Worm (Caenorhabditis elegans): ENCODE data around the gene mmab-1.
A peak's percentile ranks its signal among the peaks of the same experiment; 100 is the strongest.

mmab-1 gene

ce11 chrIII:4912317-4912716, 9.6 kb downstream of the mmab-1 start, which contains the start of the genes F26F4.9 and cee-1 (continued):
- TF ChIP-seq ztf-22 (GFP tag; optimal IDR thresholded peaks at IDR 0.05) (no peak), let-526 (GFP tag; IDR thresholded peaks at IDR 0.05) (no peak), D2030.7 (GFP tag; IDR thresholded peaks at IDR 0.05) (peak; percentile 26; the same call in 1 of the 2 replicates), aptf-3 (GFP tag; IDR thresholded peaks at IDR 0.05) (no peak), him-1 (tag; optimal IDR thresholded peaks at IDR 0.05) (peak; percentile 44), atf-7 (tag; optimal IDR thresholded peaks at IDR 0.05) (no peak), aptf-2 (GFP tag; conservative IDR thresholded peaks at IDR 0.05) (no peak), let-607 (tag; optimal IDR thresholded peaks at IDR 0.05) (peak in 1 of 2 experiments; percentile 60), hsf-1 (GFP tag; IDR thresholded peaks at IDR 0.05) (no peak), sdz-38 (tag; optimal IDR thresholded peaks at IDR 0.05) (no peak), ama-1 (optimal IDR thresholded peaks at IDR 0.05) (no peak), ama-1 (GFP tag; optimal IDR thresholded peaks at IDR 0.05) (no peak), dpl-1 (GFP tag; optimal IDR thresholded peaks at IDR 0.05) (no peak), tbx-9 (tag; optimal IDR thresholded peaks at IDR 0.05; ENCODE audit: borderline replicate concordance) (no peak), T26A5.8 (tag; optimal IDR thresholded peaks at IDR 0.05) (no peak), ztf-18 (tag; optimal IDR thresholded peaks at IDR 0.05) (peak; percentile 8), hrde-1 (tag; optimal IDR thresholded peaks at IDR 0.05; ENCODE audit: borderline replicate concordance) (no peak), hlh-12 (tag; optimal IDR thresholded peaks at IDR 0.05) (no peak), ceh-40 (GFP tag; IDR thresholded peaks at IDR 0.05) (0 out of 2 replicates have a peak, but pooled peaks have one; percentile 10), cebp-1 (GFP tag; IDR thresholded peaks at IDR 0.05) (no peak), cebp-1 (tag; optimal IDR thresholded peaks at IDR 0.05) (peak; percentile 24), nfya-2 (GFP tag; IDR thresholded peaks at IDR 0.05) (no peak), somi-1 (GFP tag; optimal IDR thresholded peaks at IDR 0.05) (no peak), zim-3 (tag; optimal IDR thresholded peaks at IDR 0.05) (no peak), hlh-26 (GFP tag; conservative IDR thresholded peaks at IDR 0.05) (no peak), tlf-1 (GFP tag; optimal IDR thresholded peaks at IDR 0.05) (no peak), sptf-2 (GFP tag; optimal IDR thresholded peaks at IDR 0.05) (no peak), nhr-120 (GFP tag; IDR thresholded peaks at IDR 0.05) (no peak), K12H6.12 (tag; optimal IDR thresholded peaks at IDR 0.05) (no peak), C06A6.2 (GFP tag; conservative IDR thresholded peaks at IDR 0.05) (no peak), lin-26 (GFP tag; IDR thresholded peaks at IDR 0.05) (no peak), ceh-100 (GFP tag; IDR thresholded peaks at IDR 0.05) (no peak), nhr-179 (tag; optimal IDR thresholded peaks at IDR 0.05) (no peak), F49E8.2 (tag; optimal IDR thresholded peaks at IDR 0.05; ENCODE audit: insufficient read depth) (no peak), die-1 (tag; optimal IDR thresholded peaks at IDR 0.05) (no peak), dox-1 (GFP tag; IDR thresholded peaks at IDR 0.05) (peak; percentile 54; the same call in 1 of the 2 replicates), rec-8 (tag; optimal IDR thresholded peaks at IDR 0.05) (peak in 1 of 2 experiments; percentile 53), repo-1 (tag; optimal IDR thresholded peaks at IDR 0.05) (no peak), akir-1 (GFP tag; optimal IDR thresholded peaks at IDR 0.05) (no peak), Y95B8A.8 (GFP tag; IDR thresholded peaks at IDR 0.05) (no peak), C17E4.6 (GFP tag; IDR thresholded peaks at IDR 0.05) (no peak), unc-130 (GFP tag; optimal IDR thresholded peaks at IDR 0.05) (peak; percentile 53), lir-1 (GFP tag; conservative IDR thresholded peaks at IDR 0.05) (no peak), B0261.1 (tag; optimal IDR thresholded peaks at IDR 0.05) (no peak), mes-4 (tag; optimal IDR thresholded peaks at IDR 0.05) (no peak), F55B11.4 (tag; optimal IDR thresholded peaks at IDR 0.05; ENCODE audit: borderline replicate concordance, insufficient read depth) (no peak), snpc-1.1 (tag; optimal IDR thresholded peaks at IDR 0.05; ENCODE audit: insufficient read depth) (no peak), pbrm-1 (GFP tag; IDR thresholded peaks at IDR 0.05) (no peak), F33H1.4 (GFP tag; IDR thresholded peaks at IDR 0.05) (no peak; the same call in 1 of the 2 replicates)

Data from whole organism, young adult.